Worm (Caenorhabditis elegans): Measurements from ENCODE around the gene srj-20.

DNA sequence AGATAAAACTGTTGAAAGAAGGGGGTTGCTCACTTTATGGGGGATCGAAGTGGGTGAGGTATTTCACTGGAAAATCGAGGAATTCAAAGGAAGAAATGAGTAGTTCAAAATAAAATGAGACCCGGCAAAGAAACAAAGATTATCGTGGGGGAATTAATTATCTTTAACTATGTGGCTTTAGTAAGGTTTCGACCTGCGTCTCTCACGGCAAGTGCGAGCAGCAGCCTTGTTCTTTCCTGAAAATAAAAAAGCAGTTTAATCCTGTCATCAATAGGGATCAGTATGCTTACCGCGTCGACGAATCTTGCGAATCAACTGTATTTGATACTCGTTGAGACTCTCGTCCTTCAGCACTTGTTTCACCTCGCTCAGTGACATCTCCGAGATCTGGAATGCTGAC lies 48.9 kb upstream of the srj-20 start, which contains the start of gene srh-271:
- no peak for TF ChIP-seq php-3 (GFP tag; IDR thresholded peaks at IDR 0.05)
- no peak for TF ChIP-seq unc-62 (GFP tag; optimal IDR thresholded peaks at IDR 0.05 in 1 of 2)
- no peak for TF ChIP-seq unc-62 (tag; optimal IDR thresholded peaks at IDR 0.05)
- TF ChIP-seq lin-39 (tag; optimal IDR thresholded peaks at IDR 0.05): no peak
- TF ChIP-seq saeg-2 (GFP tag; IDR thresholded peaks at IDR 0.05): no peak
- no peak for TF ChIP-seq nhr-76 (tag; optimal IDR thresholded peaks at IDR 0.05)
- no peak for TF ChIP-seq lin-15B (tag; optimal IDR thresholded peaks at IDR 0.05)
- TF ChIP-seq ztf-11 (tag; optimal IDR thresholded peaks at IDR 0.05): no peak
- TF ChIP-seq egl-27 (tag; optimal IDR thresholded peaks at IDR 0.05): no peak
- no peak for TF ChIP-seq mes-2 (tag; optimal IDR thresholded peaks at IDR 0.05; ENCODE audit: poor library complexity, severe bottlenecking)
